Fruit fly (Drosophila melanogaster): ENCODE data around the gene CG33630.
A peak's percentile ranks its signal among the peaks of the same experiment; 100 is the strongest.

Gene CG33630

DNA sequence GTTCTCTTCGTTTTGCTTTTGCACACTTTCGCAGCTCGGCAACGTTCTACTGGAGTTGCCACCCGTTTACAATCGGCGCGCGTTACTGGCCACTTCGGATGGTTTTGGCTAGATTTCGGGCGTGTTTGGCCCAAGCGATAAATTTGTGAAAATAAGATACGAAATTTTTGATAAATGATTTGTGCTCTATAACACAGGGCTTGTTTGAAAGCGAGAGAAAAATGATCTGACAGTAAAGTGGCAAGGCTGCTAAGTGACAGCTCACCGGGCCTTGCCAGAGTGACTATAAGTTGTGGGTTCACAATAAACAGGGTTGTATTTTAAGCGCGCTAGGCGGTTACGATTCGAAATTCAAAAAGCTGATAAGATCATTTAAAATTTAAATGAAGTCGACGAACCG, 47.5 kb downstream of the CG33630 start, which contains the start of gene Fmr1 (continued):
- no peak for TF ChIP-seq pita (GFP tag; optimal IDR thresholded peaks at IDR 0.05)
- no peak for TF ChIP-seq CG10274 (GFP tag; optimal IDR thresholded peaks at IDR 0.05)
- no peak for TF ChIP-seq vvl (GFP tag; IDR thresholded peaks at IDR 0.05)
- no peak for TF ChIP-seq CG31388 (GFP tag; optimal IDR thresholded peaks at IDR 0.05)
- peak; percentile 29 for TF ChIP-seq CG12236 (GFP tag; optimal IDR thresholded peaks at IDR 0.05)
- no peak for TF ChIP-seq exex (tag; optimal IDR thresholded peaks at IDR 0.05)
- TF ChIP-seq CG3847 (GFP tag; IDR thresholded peaks at IDR 0.05): peak; percentile 88
- no peak for TF ChIP-seq btn (GFP tag; optimal IDR thresholded peaks at IDR 0.05)
- no peak for TF ChIP-seq CG11560 (tag; IDR thresholded peaks at IDR 0.05)
- TF ChIP-seq fd3F (GFP tag; optimal IDR thresholded peaks at IDR 0.05): peak; percentile 49
- TF ChIP-seq D19B (GFP tag; optimal IDR thresholded peaks at IDR 0.05): no peak
- TF ChIP-seq CG6765 (GFP tag; optimal IDR thresholded peaks at IDR 0.05): no peak
- TF ChIP-seq Awh (GFP tag; IDR thresholded peaks at IDR 0.05): no peak
- TF ChIP-seq gsb (GFP tag; IDR thresholded peaks at IDR 0.05): no peak
- TF ChIP-seq phol (tag; optimal IDR thresholded peaks at IDR 0.05): peak; percentile 74
- TF ChIP-seq CG6854 (GFP tag; optimal IDR thresholded peaks at IDR 0.05): no peak
- TF ChIP-seq Oaz (GFP tag; IDR thresholded peaks at IDR 0.05): no peak
- no peak for TF ChIP-seq CG13894 (tag; optimal IDR thresholded peaks at IDR 0.05)
- no peak for TF ChIP-seq h (optimal IDR thresholded peaks at IDR 0.05)
- TF ChIP-seq CG11398 (GFP tag; optimal IDR thresholded peaks at IDR 0.05): peak; percentile 5
- no peak for TF ChIP-seq ftz-f1 (GFP tag; optimal IDR thresholded peaks at IDR 0.05)
- no peak for TF ChIP-seq CG8281 (tag; optimal IDR thresholded peaks at IDR 0.05)
- TF ChIP-seq repo (GFP tag; optimal IDR thresholded peaks at IDR 0.05): no peak
- TF ChIP-seq CG2875 (GFP tag; optimal IDR thresholded peaks at IDR 0.05): no peak
- peak; percentile 11 to 53 for TF ChIP-seq Hr51 (GFP tag; optimal IDR thresholded peaks at IDR 0.05)
- peak; percentile 43 for TF ChIP-seq unpg (GFP tag; optimal IDR thresholded peaks at IDR 0.05)
- no peak for TF ChIP-seq CG13296 (GFP tag; optimal IDR thresholded peaks at IDR 0.05)
- TF ChIP-seq CG5180 (GFP tag; optimal IDR thresholded peaks at IDR 0.05): no peak
- TF ChIP-seq ato (GFP tag; IDR thresholded peaks at IDR 0.05; ENCODE audit: partially characterized antibody): no peak
- TF ChIP-seq CG13287 (GFP tag; IDR thresholded peaks at IDR 0.05; ENCODE audit: partially characterized antibody): no peak; the same call in 1 of the 2 replicates
- no peak for TF ChIP-seq CG11696 (GFP tag; IDR thresholded peaks at IDR 0.05)
- TF ChIP-seq CG1233 (GFP tag; optimal IDR thresholded peaks at IDR 0.05): peak; percentile 45
- TF ChIP-seq CG15479 (GFP tag; optimal IDR thresholded peaks at IDR 0.05): no peak
- TF ChIP-seq zfh1 (GFP tag; IDR thresholded peaks at IDR 0.05): peak; percentile 31; the same call in 1 of the 3 replicates
- peak; percentile 60 for TF ChIP-seq emc (GFP tag; optimal IDR thresholded peaks at IDR 0.05)
- TF ChIP-seq crp (GFP tag; optimal IDR thresholded peaks at IDR 0.05): no peak
- peak in 1 of 3 experiments; percentile 45 for TF ChIP-seq lola (GFP tag; optimal IDR thresholded peaks at IDR 0.05)
- peak; percentile 12 for TF ChIP-seq luna (GFP tag; optimal IDR thresholded peaks at IDR 0.05)
- peak; percentile 52 for TF ChIP-seq CG7987 (GFP tag; optimal IDR thresholded peaks at IDR 0.05)
- TF ChIP-seq CG7372 (GFP tag; IDR thresholded peaks at IDR 0.05): 0 out of 2 replicates have a peak, but pooled peaks have one; percentile 33
- TF ChIP-seq Lim3 (GFP tag; IDR thresholded peaks at IDR 0.05): no peak
- no peak for TF ChIP-seq insv (GFP tag; optimal IDR thresholded peaks at IDR 0.05)
- TF ChIP-seq mam (GFP tag; optimal IDR thresholded peaks at IDR 0.05): peak; percentile 68
- TF ChIP-seq CG2199 (GFP tag; IDR thresholded peaks at IDR 0.05): 0 out of 3 replicates have a peak, but pooled peaks have one; percentile 51
- no peak for TF ChIP-seq CG1529 (GFP tag; optimal IDR thresholded peaks at IDR 0.05)
- TF ChIP-seq CG4424 (GFP tag; optimal IDR thresholded peaks at IDR 0.05): peak; percentile 22
- TF ChIP-seq kay (GFP tag; optimal IDR thresholded peaks at IDR 0.05): peak; percentile 56
- TF ChIP-seq CG9437 (GFP tag; optimal IDR thresholded peaks at IDR 0.05): peak; percentile 19
- TF ChIP-seq CG17802 (tag; optimal IDR thresholded peaks at IDR 0.05): no peak
- no peak for TF ChIP-seq sim (GFP tag; IDR thresholded peaks at IDR 0.05)
- TF ChIP-seq tll (GFP tag; optimal IDR thresholded peaks at IDR 0.05): peak; percentile 30 to 73

Measured in whole organism, embryonic.